Fruit fly (Drosophila melanogaster): ENCODE measurements around the gene Npc2c.

Npc2c gene

DNA sequence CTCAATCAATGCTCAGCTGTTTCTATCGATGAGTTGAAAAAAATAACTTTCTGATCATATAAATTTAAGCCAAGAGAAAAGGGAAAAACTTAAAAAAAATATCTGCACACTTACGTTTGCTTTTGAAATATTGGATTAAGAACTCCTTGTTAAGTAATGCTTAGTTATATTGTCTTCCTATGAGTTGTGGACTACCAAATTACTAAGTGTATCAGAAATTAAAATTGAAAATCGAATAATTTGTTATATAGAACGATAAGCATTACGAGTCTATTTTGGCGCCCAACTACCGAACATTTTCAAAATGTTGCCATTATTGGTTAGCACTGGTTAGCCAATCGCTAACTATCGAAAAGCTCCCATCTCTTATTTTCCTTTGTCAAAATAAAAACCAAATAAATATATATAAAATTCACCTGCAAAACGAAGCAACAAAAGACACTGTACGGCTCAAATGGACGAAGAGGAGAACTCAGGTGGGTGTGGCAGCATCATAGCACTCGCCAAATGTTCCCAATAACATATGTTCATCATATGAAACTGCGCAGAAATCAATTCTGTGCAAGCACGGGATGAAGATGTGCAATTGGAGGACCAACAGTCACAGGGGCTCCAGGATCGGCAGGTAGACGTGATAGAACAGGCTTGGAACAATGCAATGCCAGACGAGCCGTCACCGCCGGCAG is 11.1 kb upstream of the Npc2c start, which contains the start of gene ohgt (continued):
- TF ChIP-seq ara (GFP tag; IDR thresholded peaks at IDR 0.05) (no peak), ham (GFP tag; IDR thresholded peaks at IDR 0.05) (no peak), MBD-R2 (GFP tag; IDR thresholded peaks at IDR 0.05) (peak; percentile 20; the same call in 1 of the 2 replicates), Doc3 (GFP tag; IDR thresholded peaks at IDR 0.05; ENCODE audit: partially characterized antibody) (no peak), Bgb (GFP tag; IDR thresholded peaks at IDR 0.05; ENCODE audit: partially characterized antibody) (peak; percentile 33; the same call in 1 of the 2 replicates), sens (GFP tag) (peak; percentile 81), nau (GFP tag; optimal IDR thresholded peaks at IDR 0.05) (no peak), pnt (GFP tag; optimal IDR thresholded peaks at IDR 0.05) (no peak), ash1 (GFP tag; optimal IDR thresholded peaks at IDR 0.05) (no peak), CG11504 (tag; optimal IDR thresholded peaks at IDR 0.05) (peak; percentile 50), CG10321 (GFP tag; IDR thresholded peaks at IDR 0.05) (no peak), CG13424 (tag; optimal IDR thresholded peaks at IDR 0.05) (peak; percentile 35), Atf6 (GFP tag; IDR thresholded peaks at IDR 0.05) (no peak), YL-1 (GFP tag; optimal IDR thresholded peaks at IDR 0.05) (peak; percentile 36), CG14860 (GFP tag; IDR thresholded peaks at IDR 0.05; ENCODE audit: partially characterized antibody) (no peak; the same call in 2 of the 3 replicates), Sox100B (GFP tag; optimal IDR thresholded peaks at IDR 0.05) (no peak), CG15696 (tag; optimal IDR thresholded peaks at IDR 0.05) (peak; percentile 25), zen (tag; optimal IDR thresholded peaks at IDR 0.05) (peak; percentile 23), CG1832 (GFP tag; optimal IDR thresholded peaks at IDR 0.05) (no peak), nerfin-2 (GFP tag; IDR thresholded peaks at IDR 0.05; ENCODE audit: partially characterized antibody) (peak; percentile 44; the same call in 1 of the 2 replicates), CG15269 (tag; optimal IDR thresholded peaks at IDR 0.05) (peak; percentile 23), jigr1 (GFP tag; IDR thresholded peaks at IDR 0.05) (no peak), Max (GFP tag; optimal IDR thresholded peaks at IDR 0.05) (no peak), ac (GFP tag; optimal IDR thresholded peaks at IDR 0.05) (no peak), Xrp1 (GFP tag; IDR thresholded peaks at IDR 0.05) (peak; percentile 23; the same call in 1 of the 2 replicates), CG11723 (GFP tag; optimal IDR thresholded peaks at IDR 0.05) (no peak), ems (GFP tag; optimal IDR thresholded peaks at IDR 0.05) (no peak), CG13287 (GFP tag; IDR thresholded peaks at IDR 0.05; ENCODE audit: partially characterized antibody) (peak; percentile 12), lola (GFP tag; optimal IDR thresholded peaks at IDR 0.05) (peak in 1 of 3 experiments; percentile 3), Adf1 (GFP tag; IDR thresholded peaks at IDR 0.05) (no peak), Pdp1 (GFP tag; optimal IDR thresholded peaks at IDR 0.05) (peak in 1 of 2 experiments; percentile 26), pho (GFP tag; optimal IDR thresholded peaks at IDR 0.05) (peak; percentile 14), en (GFP tag; optimal IDR thresholded peaks at IDR 0.05) (no peak), ato (GFP tag; IDR thresholded peaks at IDR 0.05; ENCODE audit: partially characterized antibody) (0 out of 2 replicates have a peak, but pooled peaks have one; percentile 41), mam (GFP tag; optimal IDR thresholded peaks at IDR 0.05) (no peak), HmgD (GFP tag; optimal IDR thresholded peaks at IDR 0.05) (no peak), MESR4 (GFP tag; optimal IDR thresholded peaks at IDR 0.05) (peak; percentile 81), CG9797 (GFP tag; optimal IDR thresholded peaks at IDR 0.05) (no peak), H15 (GFP tag; IDR thresholded peaks at IDR 0.05) (no peak), CG18599 (GFP tag; optimal IDR thresholded peaks at IDR 0.05) (no peak), trem (tag; optimal IDR thresholded peaks at IDR 0.05) (peak; percentile 28), Nf-YC (tag; optimal IDR thresholded peaks at IDR 0.05) (peak; percentile 44), CG12104 (GFP tag; optimal IDR thresholded peaks at IDR 0.05) (no peak), dmrt11E (tag; optimal IDR thresholded peaks at IDR 0.05) (peak; percentile 35), CG34376 (GFP tag; optimal IDR thresholded peaks at IDR 0.05) (no peak), CG6683 (GFP tag; optimal IDR thresholded peaks at IDR 0.05) (no peak), tin (GFP tag; optimal IDR thresholded peaks at IDR 0.05) (peak; percentile 14), tgo (GFP tag; IDR thresholded peaks at IDR 0.05) (no peak)

All from whole organism, embryonic.